Fruit fly (Drosophila melanogaster): Measurements from ENCODE around the gene CG43232.

- TF ChIP-seq CG12768 (GFP tag; optimal IDR thresholded peaks at IDR 0.05) (no peak), Hr96 (GFP tag; optimal IDR thresholded peaks at IDR 0.05) (no peak), CG11617 (GFP tag; optimal IDR thresholded peaks at IDR 0.05) (no peak), toe (GFP tag; optimal IDR thresholded peaks at IDR 0.05) (no peak), kay (GFP tag; ENCODE audit: borderline replicate concordance) (no peak), pad (GFP tag; optimal IDR thresholded peaks at IDR 0.05) (no peak), cnc (optimal IDR thresholded peaks at IDR 0.05) (no peak), CG7045 (GFP tag; optimal IDR thresholded peaks at IDR 0.05) (no peak), CG1620 (GFP tag; optimal IDR thresholded peaks at IDR 0.05) (no peak), cic (GFP tag; optimal IDR thresholded peaks at IDR 0.05) (no peak), CG33017 (tag; optimal IDR thresholded peaks at IDR 0.05) (no peak), Mnt (GFP tag; optimal IDR thresholded peaks at IDR 0.05) (no peak)
Observed at dm6 chr2L:6945088-6945487, 13.2 kb downstream of the CG43232 start, which contains the start of gene Fgop2.
